Worm (Caenorhabditis elegans) whole organism, L4/young adult: ENCODE results near the gene srz-42.

Experiments used
- W03F9.2 ChIP-seq: fragments of 150-350 bp; optimal IDR thresholded peaks from 2 replicates; lab custom pipeline; 2014; ENCODE audit warnings: missing biosample characterization, missing genetic modification characterization
- dao-5 ChIP-seq: sonication (generic microtip); optimal IDR thresholded peaks from 2 replicates; lab custom pipeline; 2016; ENCODE audit warnings: missing genotype, missing genetic modification characterization, moderate library complexity, missing compliant biosample characterization
- him-1 ChIP-seq: sonication (generic microtip); optimal IDR thresholded peaks from 2 replicates; lab custom pipeline; 2016; ENCODE audit warnings: missing genotype, missing genetic modification reagents, missing genetic modification characterization, missing compliant biosample characterization

Gene srz-42

DNA sequence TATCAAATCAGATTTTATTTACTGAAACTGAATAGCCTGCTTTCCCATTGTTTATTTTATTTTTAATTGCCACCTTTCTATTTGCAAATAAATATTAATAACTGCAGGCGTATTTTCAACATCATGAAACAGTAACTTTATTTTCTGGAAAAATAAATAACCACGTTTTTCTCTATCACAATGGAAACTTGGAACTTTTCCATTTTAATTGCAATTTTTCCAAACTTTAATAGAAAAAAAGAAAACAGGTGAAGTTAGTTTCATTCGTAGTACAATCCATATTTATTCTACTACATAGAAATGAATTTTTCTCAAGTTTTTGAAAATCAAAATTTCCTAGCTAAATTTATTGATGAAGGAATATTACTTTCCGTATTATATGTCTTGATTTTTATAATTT, at the start of gene srz-42:
TSS of gene srz-42 (plus strand) at position 301 of the 400 bp plus-strand sequence.
- TF ChIP-seq him-1 (tag; lab: Kevin White, UChicago) (no peak), W03F9.2 (tag; lab: Kevin White, UChicago) (no peak), dao-5 (tag; lab: Kevin White, UChicago) (no peak)

DNA sequence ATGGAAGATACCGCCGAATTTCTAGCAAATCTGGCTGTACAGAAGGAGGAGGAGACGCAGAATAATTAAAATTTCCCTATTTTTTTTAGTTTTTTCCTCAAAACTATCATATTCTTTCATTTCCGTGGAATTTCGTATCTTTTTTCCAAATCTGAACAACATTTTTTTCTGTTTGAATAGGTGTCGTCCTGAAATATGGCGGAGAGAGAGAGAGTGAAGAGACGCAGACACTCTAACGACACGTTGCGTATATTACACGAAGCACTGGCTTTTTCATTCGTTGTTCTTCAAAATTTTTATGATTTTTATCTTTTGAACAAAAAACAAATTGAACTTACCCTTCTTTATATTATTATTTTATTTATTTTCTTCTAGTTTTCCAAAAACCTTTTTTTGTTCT, 46.2 kb upstream of the srz-42 start:
- TF ChIP-seq him-1 (tag; lab: Kevin White, UChicago) (no peak), dao-5 (tag; lab: Kevin White, UChicago) (no peak), W03F9.2 (tag; lab: Kevin White, UChicago) (no peak)

DNA sequence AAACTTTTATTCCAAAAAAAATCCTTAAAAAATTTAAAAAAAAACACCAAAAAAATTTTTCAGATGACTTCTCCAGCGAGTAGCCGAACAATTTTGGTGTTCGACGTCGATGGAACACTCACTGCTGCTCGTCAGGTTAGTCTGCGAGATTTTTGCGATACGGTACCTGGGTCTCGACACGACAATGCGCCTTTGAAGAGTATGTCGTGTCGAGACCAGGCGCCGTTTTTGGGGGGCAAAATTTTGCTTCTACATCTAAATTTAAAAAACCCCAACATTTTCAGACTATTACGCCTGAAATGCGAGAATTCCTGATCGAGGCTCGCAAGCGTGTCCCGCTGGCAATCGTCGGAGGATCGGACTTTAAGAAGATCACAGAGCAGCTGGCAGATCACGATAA, 45.7 kb upstream of the srz-42 start, which contains the start of gene F52B11.2:
TSS of gene F52B11.2 (plus strand) at position 64 of the 400 bp plus-strand sequence.
- TF ChIP-seq W03F9.2 (tag; lab: Kevin White, UChicago) (no peak), him-1 (tag; lab: Kevin White, UChicago) (no peak), dao-5 (tag; lab: Kevin White, UChicago) (no peak)

DNA sequence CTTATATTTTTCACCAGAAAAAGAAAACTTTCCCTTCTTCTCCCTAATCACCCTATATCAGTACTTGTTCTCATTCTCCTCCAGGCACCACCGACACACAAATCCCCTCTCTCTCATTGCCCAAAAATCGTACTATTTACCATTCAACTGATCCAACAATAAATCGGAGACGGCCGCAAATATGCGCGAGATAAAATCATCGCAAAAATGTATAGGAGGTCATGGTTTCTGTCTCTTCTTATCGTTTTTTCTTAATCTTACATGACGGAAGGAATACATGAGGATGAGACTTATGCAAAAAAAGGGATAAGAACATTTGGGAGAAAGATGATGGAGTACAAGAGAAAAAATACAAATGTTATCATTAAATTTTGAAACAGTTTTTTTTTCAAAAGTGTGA, 42.8 kb upstream of the srz-42 start:
- no peak for TF ChIP-seq dao-5 (tag; lab: Kevin White, UChicago)
- no peak for TF ChIP-seq him-1 (tag; lab: Kevin White, UChicago)
- TF ChIP-seq W03F9.2 (tag; lab: Kevin White, UChicago), result no peak

DNA sequence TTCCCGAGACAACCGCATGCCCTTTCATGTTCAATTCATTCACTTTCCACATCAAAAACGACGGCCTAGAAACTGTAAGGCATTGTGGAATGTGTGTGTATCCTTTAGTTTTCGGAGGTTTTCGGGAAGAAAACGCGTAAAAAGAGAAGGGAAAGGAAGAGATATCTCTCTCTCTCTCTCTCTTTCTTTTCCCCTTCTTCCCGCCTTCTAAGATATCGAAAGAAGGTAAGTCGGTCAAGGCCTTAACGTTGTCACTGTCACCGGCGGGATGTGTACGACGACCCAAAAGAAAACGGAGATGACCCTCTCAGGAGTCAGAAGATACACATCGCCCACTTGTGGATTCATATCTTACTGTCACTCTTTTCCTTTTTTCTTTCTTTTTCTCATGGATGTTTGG, 39.4 kb upstream of the srz-42 start:
- TF ChIP-seq W03F9.2 (tag; lab: Kevin White, UChicago) (no peak), dao-5 (tag; lab: Kevin White, UChicago) (no peak), him-1 (tag; lab: Kevin White, UChicago) (no peak)

DNA sequence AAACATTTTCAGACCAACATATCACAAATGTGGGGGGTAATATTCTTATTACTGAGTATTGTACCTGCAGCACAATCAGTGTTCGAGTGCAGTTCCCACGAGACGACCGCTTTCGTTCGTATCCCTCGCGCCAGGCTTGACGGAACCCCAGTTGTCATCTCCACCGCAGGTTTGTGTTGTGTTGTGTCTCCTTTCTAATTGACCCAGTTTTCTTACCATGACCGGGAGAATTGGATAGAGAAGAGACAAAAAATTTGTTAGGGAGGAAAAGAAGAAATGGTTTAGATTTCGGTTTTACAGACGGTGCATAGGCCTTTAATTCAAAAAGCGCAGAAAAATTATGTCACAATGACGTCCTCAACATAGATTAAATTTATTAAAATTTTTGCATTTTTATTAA, 37.9 kb upstream of the srz-42 start, which contains the start of gene noah-2:
TSS of gene noah-2 (plus strand) at position 13 of the 400 bp plus-strand sequence.
- TF ChIP-seq him-1 (tag; lab: Kevin White, UChicago) (no peak), dao-5 (tag; lab: Kevin White, UChicago) (no peak), W03F9.2 (tag; lab: Kevin White, UChicago) (no peak)

DNA sequence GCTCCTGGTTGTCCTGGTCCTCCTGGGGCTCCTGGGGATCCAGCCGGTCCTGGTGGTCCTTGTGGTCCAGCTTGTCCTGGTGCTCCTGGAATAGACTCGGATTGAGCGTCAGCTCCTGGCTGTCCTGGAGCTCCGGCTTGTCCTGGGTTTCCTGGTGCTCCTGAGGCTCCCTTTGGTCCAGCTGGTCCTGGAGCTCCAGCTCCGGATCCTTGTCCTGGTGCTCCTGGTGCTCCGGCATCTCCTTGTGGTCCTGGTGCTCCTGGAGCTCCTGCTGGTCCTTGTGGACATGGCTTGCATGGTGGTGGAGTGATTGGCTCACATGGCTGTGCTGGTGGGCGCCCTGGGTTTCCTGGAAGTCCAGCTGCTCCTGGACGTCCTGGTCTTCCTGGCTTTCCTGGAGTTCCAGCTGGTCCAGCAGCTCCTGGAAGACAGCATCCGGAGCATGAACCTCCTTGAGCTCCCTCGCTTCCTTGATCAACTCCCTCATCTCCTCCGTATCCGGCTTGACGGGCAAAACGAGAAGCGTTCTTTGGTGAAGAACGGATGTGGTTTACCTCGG, 30.6 kb upstream of the srz-42 start:
- TF ChIP-seq him-1 (tag; lab: Kevin White, UChicago) (no peak), W03F9.2 (tag; lab: Kevin White, UChicago) (no peak)

DNA sequence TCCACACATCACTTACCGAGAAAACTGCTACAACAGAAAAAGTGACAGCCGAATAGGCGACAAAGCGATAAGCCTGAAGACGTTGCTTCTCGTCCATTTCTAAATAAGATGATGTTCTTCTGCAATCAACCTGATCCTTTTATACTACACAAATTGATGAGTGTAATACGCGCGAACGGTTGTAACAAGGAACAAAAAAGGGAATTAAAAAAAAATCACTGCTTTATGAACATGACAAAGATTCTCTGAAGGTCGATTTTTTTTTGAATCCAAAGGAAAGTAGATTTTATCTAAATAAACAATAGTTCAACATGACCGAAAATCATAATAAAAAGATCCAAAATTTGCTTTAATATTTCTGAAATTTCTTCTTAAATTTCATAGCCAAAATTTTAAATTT, 29.9 kb upstream of the srz-42 start, which contains the start of gene col-133:
TSS of gene col-133 (minus strand) at position 101 of the 400 bp plus-strand sequence.
- TF ChIP-seq W03F9.2 (tag; lab: Kevin White, UChicago) (no peak), him-1 (tag; lab: Kevin White, UChicago) (no peak), dao-5 (tag; lab: Kevin White, UChicago) (no peak)

DNA sequence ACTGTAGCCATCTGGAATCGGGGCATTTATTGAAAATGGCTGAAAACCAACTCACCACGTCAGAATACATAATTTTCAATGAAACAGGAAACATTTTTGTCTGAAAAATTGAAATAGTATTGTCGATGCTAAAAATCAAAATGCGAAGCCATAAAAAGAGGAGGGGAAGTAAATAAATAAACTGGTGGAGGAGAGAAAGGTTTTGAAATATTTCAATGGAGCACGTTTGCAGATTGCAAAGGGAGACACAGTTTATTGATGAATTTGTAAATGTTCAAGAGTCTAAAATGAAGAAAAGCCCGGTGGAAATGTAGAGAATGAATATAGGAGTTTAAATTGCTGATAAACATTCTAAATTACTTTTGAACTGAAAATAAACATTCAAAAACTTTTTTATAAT, 26.1 kb upstream of the srz-42 start, which contains the start of gene F52B11.5:
TSS of gene F52B11.5 (minus strand) at position 178 of the 400 bp plus-strand sequence.
- TF ChIP-seq him-1 (tag; lab: Kevin White, UChicago), result no peak
- TF ChIP-seq W03F9.2 (tag; lab: Kevin White, UChicago), result no peak
- no peak for TF ChIP-seq dao-5 (tag; lab: Kevin White, UChicago)

DNA sequence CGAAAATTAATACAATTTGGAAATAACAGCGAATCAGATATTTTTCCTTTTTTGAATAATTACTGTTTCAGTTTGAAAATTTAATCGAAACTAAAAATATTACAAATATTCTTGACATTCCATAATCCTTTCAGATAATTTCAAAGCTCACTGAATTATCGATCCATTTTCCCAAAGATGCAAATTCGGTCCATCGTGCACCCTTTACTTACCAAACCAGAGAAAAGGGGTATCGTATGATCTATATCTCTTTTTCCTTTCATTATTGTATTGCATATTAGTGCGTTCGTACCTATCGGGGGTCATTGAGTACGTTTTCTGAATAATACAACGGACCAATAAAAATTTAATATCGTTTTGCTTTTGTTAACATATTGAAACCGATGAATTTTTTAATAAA, 24.4 kb upstream of the srz-42 start:
- TF ChIP-seq him-1 (tag; lab: Kevin White, UChicago) (no peak), W03F9.2 (tag; lab: Kevin White, UChicago) (no peak), dao-5 (tag; lab: Kevin White, UChicago) (no peak)

DNA sequence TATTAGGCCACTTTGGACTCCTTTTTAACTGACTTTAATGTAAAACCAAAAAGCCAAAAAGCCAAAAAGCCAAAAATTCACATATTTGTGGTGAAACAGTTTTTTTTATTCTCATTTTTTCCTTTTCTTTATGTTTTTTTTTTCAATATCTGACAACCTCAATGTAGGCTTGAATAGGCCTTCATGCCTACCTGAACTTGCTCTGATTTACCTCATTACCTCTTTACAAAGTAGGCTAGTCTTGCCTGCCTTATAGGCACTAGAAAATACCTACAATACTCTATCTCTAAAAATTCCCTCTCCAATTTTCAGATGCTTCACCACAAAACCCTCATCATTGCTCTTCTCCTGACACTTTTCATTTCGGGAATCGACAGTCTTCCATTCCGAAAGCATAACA, 22.9 kb upstream of the srz-42 start, which contains the start of gene ins-34:
TSS of gene ins-34 (plus strand) at position 301 of the 400 bp plus-strand sequence.
- no peak for TF ChIP-seq him-1 (tag; lab: Kevin White, UChicago)

DNA sequence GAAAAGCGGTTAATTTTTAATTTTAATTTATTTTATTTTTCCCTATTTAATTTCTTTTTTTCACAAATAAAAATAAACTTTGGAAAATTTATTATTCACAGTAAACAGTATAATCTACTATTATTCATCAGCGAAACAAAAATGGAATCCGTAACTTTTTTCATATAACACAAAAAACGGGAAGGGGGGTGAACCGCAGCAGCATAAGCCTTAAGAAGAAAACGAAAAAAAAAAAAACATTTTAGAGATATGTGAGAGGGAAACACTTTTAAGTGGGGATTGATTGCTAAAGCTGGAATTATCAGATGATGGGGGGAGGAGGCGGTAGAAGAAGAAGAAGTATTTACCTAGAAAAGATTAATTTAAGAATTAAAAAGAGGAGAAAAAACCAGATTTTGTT, 21.5 kb upstream of the srz-42 start:
- TF ChIP-seq him-1 (tag; lab: Kevin White, UChicago), result no peak
- no peak for TF ChIP-seq dao-5 (tag; lab: Kevin White, UChicago)
- TF ChIP-seq W03F9.2 (tag; lab: Kevin White, UChicago), result no peak

DNA sequence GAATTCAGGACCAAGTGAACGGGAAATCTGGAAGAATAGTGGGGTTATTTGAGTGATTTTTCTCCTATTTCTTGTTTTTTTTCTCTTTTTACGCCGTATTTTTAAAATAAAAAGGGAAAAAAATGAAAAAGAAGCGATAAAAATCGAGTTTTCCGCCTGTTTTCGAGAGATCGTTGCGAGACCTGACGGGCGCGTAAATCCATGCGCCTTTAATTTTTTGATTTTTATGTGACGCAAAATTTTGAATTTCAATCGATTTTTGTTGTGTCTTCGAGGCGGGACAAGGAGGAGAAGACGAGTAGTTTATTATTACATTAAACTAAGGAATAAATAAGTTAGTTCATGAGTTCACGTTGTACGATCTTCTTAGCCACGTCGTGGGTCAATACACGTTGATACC, 15.6 kb upstream of the srz-42 start:
- no peak for TF ChIP-seq him-1 (tag; lab: Kevin White, UChicago)
- TF ChIP-seq W03F9.2 (tag; lab: Kevin White, UChicago), result no peak
- TF ChIP-seq dao-5 (tag; lab: Kevin White, UChicago), result no peak

DNA sequence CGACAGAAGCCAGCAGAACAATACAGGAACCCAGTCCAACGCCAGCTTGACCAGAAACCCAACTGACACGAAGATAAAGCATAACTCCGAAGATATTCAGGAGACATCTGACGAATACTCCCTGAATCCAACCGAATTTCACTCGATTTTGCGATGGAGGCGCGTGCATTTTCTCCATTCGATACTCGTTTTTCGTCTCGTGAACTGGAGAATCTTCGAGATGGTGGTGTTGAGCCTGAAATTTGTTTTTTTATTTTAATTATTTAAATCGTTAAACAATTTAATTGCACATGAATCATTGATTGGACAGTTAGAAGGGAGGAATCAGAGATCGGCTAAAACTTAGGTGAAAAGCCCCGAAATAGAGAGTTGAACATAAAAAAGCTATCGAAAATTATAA, 14.8 kb upstream of the srz-42 start:
- no peak for TF ChIP-seq W03F9.2 (tag; lab: Kevin White, UChicago)
- TF ChIP-seq him-1 (tag; lab: Kevin White, UChicago), result no peak
- no peak for TF ChIP-seq dao-5 (tag; lab: Kevin White, UChicago)
